Worm (Caenorhabditis elegans): ENCODE results near the gene F38E1.6.

DNA sequence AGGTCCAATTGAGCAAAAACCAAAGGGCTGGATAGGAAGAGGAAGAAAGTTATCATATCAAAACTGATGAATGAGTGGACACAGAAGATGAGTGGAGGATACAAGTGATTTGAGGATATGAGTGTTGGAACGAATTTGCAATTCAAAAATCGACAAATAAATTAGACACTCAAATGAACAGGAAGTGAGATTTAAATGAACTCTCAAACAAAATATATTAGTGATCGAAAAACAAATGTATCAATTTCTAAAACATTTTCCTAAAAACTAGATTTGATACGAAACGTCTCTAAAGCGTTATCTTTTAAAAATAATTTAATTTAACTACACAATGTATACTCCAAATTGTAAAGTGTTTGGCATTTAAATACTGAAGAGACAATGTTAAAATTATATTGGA lies 15.5 kb downstream of the F38E1.6 start, which contains the start of gene F38E1.10:
- no peak for TF ChIP-seq snpc-4 (GFP tag; optimal IDR thresholded peaks at IDR 0.05)
- no peak for TF ChIP-seq snpc-4 (tag; optimal IDR thresholded peaks at IDR 0.05)
- no peak for TF ChIP-seq F10E7.11 (tag; optimal IDR thresholded peaks at IDR 0.05)
- no peak for TF ChIP-seq nfya-2 (GFP tag; IDR thresholded peaks at IDR 0.05)
- TF ChIP-seq lir-1 (GFP tag; conservative IDR thresholded peaks at IDR 0.05), result no peak
- TF ChIP-seq madf-3 (GFP tag; IDR thresholded peaks at IDR 0.05), result no peak
- TF ChIP-seq F23B12.7 (tag; optimal IDR thresholded peaks at IDR 0.05; ENCODE audit: insufficient read depth), result no peak
- no peak for TF ChIP-seq K11D2.4 (GFP tag; IDR thresholded peaks at IDR 0.05)
- no peak for TF ChIP-seq rcor-1 (GFP tag; IDR thresholded peaks at IDR 0.05)
- no peak for TF ChIP-seq egl-44 (GFP tag; IDR thresholded peaks at IDR 0.05)
- TF ChIP-seq Y56A3A.18 (GFP tag; IDR thresholded peaks at IDR 0.05), result no peak

Measured in whole organism, young adult.